Worm (Caenorhabditis elegans): ENCODE data around the gene sra-39.

The sra-39 gene

ce11 chrX:13950620-13951152 lies 47.5 kb upstream of the sra-39 start (continued):
- no peak for TF ChIP-seq ztf-11 (tag; optimal IDR thresholded peaks at IDR 0.05)
- no peak for TF ChIP-seq T26A8.4 (GFP tag; IDR thresholded peaks at IDR 0.05)
- TF ChIP-seq ceh-32 (tag; optimal IDR thresholded peaks at IDR 0.05; ENCODE audit: poor library complexity), result no peak
- TF ChIP-seq mes-2 (tag; optimal IDR thresholded peaks at IDR 0.05; ENCODE audit: poor library complexity, severe bottlenecking), result peak; percentile 50
- TF ChIP-seq nhr-28 (tag; optimal IDR thresholded peaks at IDR 0.05), result peak; percentile 56
- peak; percentile 94 for TF ChIP-seq aha-1 (tag)
- 0 out of 2 replicates have a peak, but pooled peaks have one; percentile 55 for TF ChIP-seq D1046.2 (GFP tag; IDR thresholded peaks at IDR 0.05)
- peak; percentile 23 for TF ChIP-seq spr-1 (tag; optimal IDR thresholded peaks at IDR 0.05)
- TF ChIP-seq zfp-3 (GFP tag; conservative IDR thresholded peaks at IDR 0.05), result no peak
- peak in 1 of 2 experiments; percentile 21 for TF ChIP-seq lsy-2 (tag; optimal IDR thresholded peaks at IDR 0.05)
- TF ChIP-seq hlh-30 (tag; optimal IDR thresholded peaks at IDR 0.05; ENCODE audit: insufficient read depth), result peak; percentile 50
- no peak for TF ChIP-seq Y48G9A.11 (GFP tag; IDR thresholded peaks at IDR 0.05)
- no peak for TF ChIP-seq dmd-9 (GFP tag; IDR thresholded peaks at IDR 0.05)
- peak; percentile 61 for TF ChIP-seq mxl-3 (GFP tag; optimal IDR thresholded peaks at IDR 0.05)
- no peak for TF ChIP-seq T20F7.1 (GFP tag; optimal IDR thresholded peaks at IDR 0.05)
- TF ChIP-seq ceh-28 (tag; optimal IDR thresholded peaks at IDR 0.05), result peak; percentile 51
- TF ChIP-seq aly-2 (tag; optimal IDR thresholded peaks at IDR 0.05), result no peak
- no peak for TF ChIP-seq dmd-8 (GFP tag; IDR thresholded peaks at IDR 0.05)
- TF ChIP-seq unc-39 (tag; optimal IDR thresholded peaks at IDR 0.05), result no peak
- TF ChIP-seq nhr-10 (tag; optimal IDR thresholded peaks at IDR 0.05), result peak; percentile 14
- no peak for TF ChIP-seq saeg-2 (GFP tag; IDR thresholded peaks at IDR 0.05)

ce11 chrX:13948810-13949209 lies 45.6 kb upstream of the sra-39 start, which contains the start of gene alg-1:
alg-1 (plus strand) TSS chrX:13949110.
- TF ChIP-seq lsy-2 (tag; optimal IDR thresholded peaks at IDR 0.05) (no peak), lin-38 (GFP tag; IDR thresholded peaks at IDR 0.05) (no peak), nhr-25 (tag; optimal IDR thresholded peaks at IDR 0.05; ENCODE audit: borderline replicate concordance, insufficient read depth) (no peak), egl-27 (tag; optimal IDR thresholded peaks at IDR 0.05) (no peak), fos-1 (tag; optimal IDR thresholded peaks at IDR 0.05) (no peak), Y48G9A.11 (GFP tag; IDR thresholded peaks at IDR 0.05) (no peak), ztf-7 (tag; optimal IDR thresholded peaks at IDR 0.05) (no peak)

- TF ChIP-seq rbr-2 (tag; optimal IDR thresholded peaks at IDR 0.05), result no peak
- TF ChIP-seq daf-19 (GFP tag; conservative IDR thresholded peaks at IDR 0.05), result no peak
- TF ChIP-seq unc-62 (GFP tag; optimal IDR thresholded peaks at IDR 0.05 in 1 of 2), result peak in 1 of 2 experiments; percentile 72
- TF ChIP-seq unc-62 (tag; optimal IDR thresholded peaks at IDR 0.05), result no peak
- no peak for TF ChIP-seq saeg-2 (GFP tag; IDR thresholded peaks at IDR 0.05)
- TF ChIP-seq daf-8 (GFP tag; IDR thresholded peaks at IDR 0.05), result no peak
- TF ChIP-seq nhr-41 (GFP tag; IDR thresholded peaks at IDR 0.05), result no peak
- TF ChIP-seq zfp-2 (tag; optimal IDR thresholded peaks at IDR 0.05), result no peak
- no peak for TF ChIP-seq D1046.2 (GFP tag; IDR thresholded peaks at IDR 0.05)
- no peak for TF ChIP-seq aly-2 (tag; optimal IDR thresholded peaks at IDR 0.05)
- TF ChIP-seq nhr-11 (tag; optimal IDR thresholded peaks at IDR 0.05), result no peak
- TF ChIP-seq dmd-9 (GFP tag; IDR thresholded peaks at IDR 0.05), result no peak
- TF ChIP-seq mxl-3 (GFP tag; optimal IDR thresholded peaks at IDR 0.05), result no peak
- TF ChIP-seq hmg-1.1 (GFP tag; IDR thresholded peaks at IDR 0.05), result peak; percentile 47; the same call in 1 of the 2 replicates
- TF ChIP-seq lin-13 (GFP tag; optimal IDR thresholded peaks at IDR 0.05), result no peak
- TF ChIP-seq cey-2 (tag; optimal IDR thresholded peaks at IDR 0.05; ENCODE audit: borderline replicate concordance, insufficient read depth), result no peak
- no peak for TF ChIP-seq snpc-1.2 (GFP tag; IDR thresholded peaks at IDR 0.05)
- TF ChIP-seq zip-11 (GFP tag; IDR thresholded peaks at IDR 0.05), result no peak
- no peak for TF ChIP-seq zip-2 (tag; optimal IDR thresholded peaks at IDR 0.05)
- TF ChIP-seq jun-1 (tag; optimal IDR thresholded peaks at IDR 0.05), result no peak
- no peak for TF ChIP-seq Y48G9A.11 (GFP tag; IDR thresholded peaks at IDR 0.05)
- no peak for TF ChIP-seq snpc-4 (tag; optimal IDR thresholded peaks at IDR 0.05)
- no peak for TF ChIP-seq ceh-44 (GFP tag; IDR thresholded peaks at IDR 0.05)
- TF ChIP-seq dpl-1 (GFP tag; optimal IDR thresholded peaks at IDR 0.05), result no peak
- TF ChIP-seq ceh-32 (tag; optimal IDR thresholded peaks at IDR 0.05; ENCODE audit: poor library complexity), result no peak
- no peak for TF ChIP-seq pqm-1 (tag; optimal IDR thresholded peaks at IDR 0.05)
- TF ChIP-seq pha-4 (GFP tag; IDR thresholded peaks at IDR 0.05), result no peak
- no peak for TF ChIP-seq pha-4 (tag; optimal IDR thresholded peaks at IDR 0.05)
- TF ChIP-seq ZK546.5 (tag; optimal IDR thresholded peaks at IDR 0.05), result no peak
Measured at ce11 chrX:13948167-13948566, 44.9 kb upstream of the sra-39 start.

Measured in whole organism, L4 larva.